ENCODE assay signal across 3 worm cellular contexts in the genomic region with DNA sequence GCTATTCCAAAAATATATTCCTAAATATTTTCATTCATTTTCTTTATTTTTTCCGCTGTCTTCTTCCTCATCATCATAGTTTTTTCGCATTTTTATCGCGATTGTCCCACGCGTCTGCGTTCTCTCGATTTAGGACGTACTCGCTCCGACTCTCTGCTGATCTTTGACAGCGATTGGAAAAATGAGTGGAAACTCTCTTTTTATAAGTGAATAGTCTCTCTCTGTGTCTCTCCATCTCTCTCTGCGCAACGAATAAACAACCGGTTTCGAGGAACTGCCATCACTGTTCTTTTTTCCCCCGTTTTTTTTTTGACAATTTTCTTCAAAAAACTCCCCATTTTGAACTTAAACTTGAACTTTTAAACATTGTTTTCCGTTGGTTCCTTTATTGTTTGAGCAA.
TF ChIP-seq lines count a peak whose summit lies in the region.

No protein-coding gene starts in this region.

TF ChIP-seq in whole organism, L1 larva, 84 proteins besides CTCF, POLR2A, EP300 and RAD21 (continued from another document):
- TF ChIP-seq fos-1 (tag; optimal IDR thresholded peaks at IDR 0.05; lab: Kevin White, UChicago) (peak; percentile 20), sup-37 (GFP tag; optimal IDR thresholded peaks at IDR 0.05; lab: Kevin White, UChicago) (no peak), lin-39 (tag; optimal IDR thresholded peaks at IDR 0.05; lab: Kevin White, UChicago) (no peak), nhr-71 (tag; optimal IDR thresholded peaks at IDR 0.05; lab: Kevin White, UChicago) (peak; percentile 39), nhr-20 (tag; optimal IDR thresholded peaks at IDR 0.05; lab: Kevin White, UChicago) (peak; percentile 59), nhr-77 (tag; optimal IDR thresholded peaks at IDR 0.05; lab: Kevin White, UChicago) (peak; percentile 6), efl-1 (optimal IDR thresholded peaks at IDR 0.05; lab: Kevin White, UChicago) (peak in 1 of 2 experiments; percentile 28), efl-1 (GFP tag; optimal IDR thresholded peaks at IDR 0.05 in 1 of 2; lab: Kevin White, UChicago) (peak in 1 of 2 experiments; percentile 65), egl-27 (tag; optimal IDR thresholded peaks at IDR 0.05; lab: Kevin White, UChicago) (no peak), nhr-84 (tag; optimal IDR thresholded peaks at IDR 0.05; lab: Kevin White, UChicago) (no peak), pqm-1 (tag; optimal IDR thresholded peaks at IDR 0.05; lab: Kevin White, UChicago) (no peak), snpc-4 (tag; optimal IDR thresholded peaks at IDR 0.05; lab: Kevin White, UChicago) (no peak), ces-1 (GFP tag; optimal IDR thresholded peaks at IDR 0.05; lab: Kevin White, UChicago) (no peak), mep-1 (tag; optimal IDR thresholded peaks at IDR 0.05; lab: Kevin White, UChicago) (peak; percentile 30), pax-3 (tag; optimal IDR thresholded peaks at IDR 0.05; lab: Kevin White, UChicago) (no peak), jun-1 (tag; optimal IDR thresholded peaks at IDR 0.05; lab: Kevin White, UChicago) (peak; percentile 18), blmp-1 (tag; optimal IDR thresholded peaks at IDR 0.05; lab: Kevin White, UChicago) (peak; percentile 89), lsy-2 (tag; optimal IDR thresholded peaks at IDR 0.05; lab: Kevin White, UChicago) (peak in 1 of 2 experiments; percentile 47), aly-2 (tag; optimal IDR thresholded peaks at IDR 0.05; lab: Kevin White, UChicago) (no peak), nhr-12 (tag; optimal IDR thresholded peaks at IDR 0.05; lab: Kevin White, UChicago) (no peak), elt-3 (tag; optimal IDR thresholded peaks at IDR 0.05; lab: Kevin White, UChicago) (peak in 2 of 6 experiments; percentile 29 to 42), ceh-82 (tag; optimal IDR thresholded peaks at IDR 0.05; lab: Kevin White, UChicago) (no peak), lir-3 (tag; optimal IDR thresholded peaks at IDR 0.05; lab: Kevin White, UChicago; ENCODE audit: poor library complexity) (no peak), swsn-7 (tag; optimal IDR thresholded peaks at IDR 0.05; lab: Kevin White, UChicago) (peak; percentile 1), alr-1 (tag; optimal IDR thresholded peaks at IDR 0.05; lab: Kevin White, UChicago; ENCODE audit: borderline replicate concordance) (no peak), rnt-1 (tag; optimal IDR thresholded peaks at IDR 0.05; lab: Kevin White, UChicago) (peak; percentile 10)
TF ChIP-seq in whole organism, L1 larva: peak in this region for 19.

TF ChIP-seq in whole organism, L2 larva, 48 proteins besides CTCF, POLR2A, EP300 and RAD21 (continued from another document):
- TF ChIP-seq F13H6.1 (tag; optimal IDR thresholded peaks at IDR 0.05; lab: Kevin White, UChicago) (peak; percentile 47), nhr-10 (tag; optimal IDR thresholded peaks at IDR 0.05; lab: Kevin White, UChicago) (no peak), blmp-1 (tag; optimal IDR thresholded peaks at IDR 0.05; lab: Kevin White, UChicago; ENCODE audit: insufficient read depth) (peak; percentile 60), lsy-2 (tag; optimal IDR thresholded peaks at IDR 0.05; lab: Kevin White, UChicago) (peak in 1 of 2 experiments; percentile 12), ZK546.5 (tag; optimal IDR thresholded peaks at IDR 0.05; lab: Kevin White, UChicago) (no peak), nhr-21 (tag; optimal IDR thresholded peaks at IDR 0.05; lab: Kevin White, UChicago) (no peak), nhr-25 (tag; optimal IDR thresholded peaks at IDR 0.05; lab: Kevin White, UChicago) (peak; percentile 82), nhr-129 (tag; optimal IDR thresholded peaks at IDR 0.05; lab: Kevin White, UChicago) (peak; percentile 9), fos-1 (tag; optimal IDR thresholded peaks at IDR 0.05; lab: Kevin White, UChicago) (peak; percentile 24), crh-2 (tag; optimal IDR thresholded peaks at IDR 0.05; lab: Kevin White, UChicago) (peak; percentile 12), gmeb-1 (tag; optimal IDR thresholded peaks at IDR 0.05; lab: Kevin White, UChicago) (peak; percentile 17), snpc-4 (tag; optimal IDR thresholded peaks at IDR 0.05; lab: Kevin White, UChicago) (no peak), ceh-16 (tag; optimal IDR thresholded peaks at IDR 0.05; lab: Kevin White, UChicago) (no peak)

TF ChIP-seq in whole organism, L4 larva, 104 proteins besides CTCF, POLR2A, EP300 and RAD21 (continued from another document):
- TF ChIP-seq hmg-1.1 (GFP tag; IDR thresholded peaks at IDR 0.05; lab: Robert Waterston, UW) (peak; percentile 41; the same call in 1 of the 2 replicates), mes-2 (tag; optimal IDR thresholded peaks at IDR 0.05; lab: Kevin White, UChicago; ENCODE audit: poor library complexity, severe bottlenecking) (no peak), set-16 (GFP tag; IDR thresholded peaks at IDR 0.05; lab: Robert Waterston, UW) (no peak), F10B5.3 (tag; optimal IDR thresholded peaks at IDR 0.05; lab: Kevin White, UChicago) (no peak), daf-12 (tag; optimal IDR thresholded peaks at IDR 0.05; lab: Kevin White, UChicago) (no peak), ZK546.5 (tag; optimal IDR thresholded peaks at IDR 0.05; lab: Kevin White, UChicago) (no peak), nhr-6 (tag; optimal IDR thresholded peaks at IDR 0.05; lab: Kevin White, UChicago) (no peak), lin-29 (GFP tag; IDR thresholded peaks at IDR 0.05; lab: Robert Waterston, UW) (no peak), dpl-1 (GFP tag; optimal IDR thresholded peaks at IDR 0.05; lab: Kevin White, UChicago) (no peak), lsy-2 (tag; optimal IDR thresholded peaks at IDR 0.05; lab: Kevin White, UChicago) (peak in 1 of 2 experiments; percentile 41), madf-5 (GFP tag; IDR thresholded peaks at IDR 0.05; lab: Robert Waterston, UW) (no peak), ceh-20 (GFP tag; IDR thresholded peaks at IDR 0.05; lab: Robert Waterston, UW) (no peak), aha-1 (tag; lab: Kevin White, UChicago) (no peak), dmd-9 (GFP tag; IDR thresholded peaks at IDR 0.05; lab: Robert Waterston, UW) (no peak), Y48G9A.11 (GFP tag; IDR thresholded peaks at IDR 0.05; lab: Robert Waterston, UW) (no peak), skn-1 (tag; optimal IDR thresholded peaks at IDR 0.05; lab: Kevin White, UChicago) (no peak), dmd-8 (GFP tag; IDR thresholded peaks at IDR 0.05; lab: Robert Waterston, UW) (no peak), F37D6.2 (tag; optimal IDR thresholded peaks at IDR 0.05; lab: Kevin White, UChicago) (no peak), mxl-3 (GFP tag; optimal IDR thresholded peaks at IDR 0.05; lab: Kevin White, UChicago) (no peak), nhr-111 (GFP tag; optimal IDR thresholded peaks at IDR 0.05; lab: Kevin White, UChicago) (no peak), spr-1 (tag; optimal IDR thresholded peaks at IDR 0.05; lab: Kevin White, UChicago) (no peak), ces-1 (GFP tag; optimal IDR thresholded peaks at IDR 0.05; lab: Kevin White, UChicago) (no peak), arid-1 (GFP tag; conservative IDR thresholded peaks at IDR 0.05; lab: Robert Waterston, UW) (no peak), nhr-28 (tag; optimal IDR thresholded peaks at IDR 0.05; lab: Kevin White, UChicago) (peak; percentile 64), lin-13 (GFP tag; optimal IDR thresholded peaks at IDR 0.05; lab: Kevin White, UChicago) (no peak), mxl-2 (GFP tag; conservative IDR thresholded peaks at IDR 0.05; lab: Robert Waterston, UW) (no peak), lin-39 (tag; optimal IDR thresholded peaks at IDR 0.05; lab: Kevin White, UChicago) (no peak), ceh-62 (tag; optimal IDR thresholded peaks at IDR 0.05; lab: Kevin White, UChicago) (no peak), lim-7 (GFP tag; IDR thresholded peaks at IDR 0.05; lab: Robert Waterston, UW) (no peak), F26F4.8 (GFP tag; conservative IDR thresholded peaks at IDR 0.05; lab: Robert Waterston, UW) (no peak), mep-1 (tag; optimal IDR thresholded peaks at IDR 0.05; lab: Kevin White, UChicago) (peak; percentile 28), egl-43 (GFP tag; IDR thresholded peaks at IDR 0.05; lab: Robert Waterston, UW) (no peak), vab-7 (GFP tag; IDR thresholded peaks at IDR 0.05; lab: Robert Waterston, UW) (no peak), dve-1 (tag; optimal IDR thresholded peaks at IDR 0.05; lab: Kevin White, UChicago; ENCODE audit: insufficient read depth) (peak; percentile 48), gei-8 (GFP tag; optimal IDR thresholded peaks at IDR 0.05; lab: Kevin White, UChicago) (no peak), ceh-82 (tag; optimal IDR thresholded peaks at IDR 0.05; lab: Kevin White, UChicago) (no peak), nhr-10 (tag; optimal IDR thresholded peaks at IDR 0.05; lab: Kevin White, UChicago) (no peak), zip-11 (GFP tag; IDR thresholded peaks at IDR 0.05; lab: Robert Waterston, UW) (no peak), nhr-76 (tag; optimal IDR thresholded peaks at IDR 0.05; lab: Kevin White, UChicago) (no peak), unc-130 (GFP tag; optimal IDR thresholded peaks at IDR 0.05; lab: Kevin White, UChicago) (no peak), R02D3.7 (tag; optimal IDR thresholded peaks at IDR 0.05; lab: Kevin White, UChicago) (no peak), fos-1 (tag; optimal IDR thresholded peaks at IDR 0.05; lab: Kevin White, UChicago) (no peak), egl-27 (tag; optimal IDR thresholded peaks at IDR 0.05; lab: Kevin White, UChicago) (no peak), pqm-1 (tag; optimal IDR thresholded peaks at IDR 0.05; lab: Kevin White, UChicago) (no peak), ztf-11 (tag; optimal IDR thresholded peaks at IDR 0.05; lab: Kevin White, UChicago) (no peak), F44E2.7 (GFP tag; IDR thresholded peaks at IDR 0.05; lab: Robert Waterston, UW) (no peak), T20F7.1 (GFP tag; optimal IDR thresholded peaks at IDR 0.05; lab: Kevin White, UChicago) (no peak), nhr-102 (tag; optimal IDR thresholded peaks at IDR 0.05; lab: Kevin White, UChicago) (no peak), zip-2 (tag; optimal IDR thresholded peaks at IDR 0.05; lab: Kevin White, UChicago) (no peak), fkh-10 (GFP tag; optimal IDR thresholded peaks at IDR 0.05; lab: Kevin White, UChicago) (no peak), lin-15B (tag; optimal IDR thresholded peaks at IDR 0.05; lab: Kevin White, UChicago) (no peak), attf-4 (tag; optimal IDR thresholded peaks at IDR 0.05; lab: Kevin White, UChicago) (no peak), ceh-28 (tag; optimal IDR thresholded peaks at IDR 0.05; lab: Kevin White, UChicago) (no peak), cey-2 (tag; optimal IDR thresholded peaks at IDR 0.05; lab: Kevin White, UChicago; ENCODE audit: borderline replicate concordance, insufficient read depth) (no peak), snpc-1.2 (GFP tag; IDR thresholded peaks at IDR 0.05; lab: Robert Waterston, UW) (no peak), nhr-41 (GFP tag; IDR thresholded peaks at IDR 0.05; lab: Robert Waterston, UW) (no peak), nhr-25 (tag; optimal IDR thresholded peaks at IDR 0.05; lab: Kevin White, UChicago; ENCODE audit: borderline replicate concordance, insufficient read depth) (peak; percentile 34), T26A8.4 (GFP tag; IDR thresholded peaks at IDR 0.05; lab: Robert Waterston, UW) (no peak), php-3 (GFP tag; IDR thresholded peaks at IDR 0.05; lab: Robert Waterston, UW) (no peak), jun-1 (tag; optimal IDR thresholded peaks at IDR 0.05; lab: Kevin White, UChicago) (no peak), duxl-1 (tag; optimal IDR thresholded peaks at IDR 0.05; lab: Kevin White, UChicago; ENCODE audit: poor library complexity) (no peak), nhr-48 (tag; optimal IDR thresholded peaks at IDR 0.05; lab: Kevin White, UChicago) (peak; percentile 60), ceh-44 (GFP tag; IDR thresholded peaks at IDR 0.05; lab: Robert Waterston, UW) (no peak), sdz-12 (GFP tag; optimal IDR thresholded peaks at IDR 0.05; lab: Kevin White, UChicago) (no peak), zfp-3 (GFP tag; conservative IDR thresholded peaks at IDR 0.05; lab: Robert Waterston, UW) (no peak), unc-39 (tag; optimal IDR thresholded peaks at IDR 0.05; lab: Kevin White, UChicago) (no peak), rbr-2 (tag; optimal IDR thresholded peaks at IDR 0.05; lab: Kevin White, UChicago) (no peak), nhr-237 (tag; optimal IDR thresholded peaks at IDR 0.05; lab: Kevin White, UChicago) (no peak), hif-1 (tag; optimal IDR thresholded peaks at IDR 0.05; lab: Kevin White, UChicago) (no peak), hlh-11 (tag; optimal IDR thresholded peaks at IDR 0.05; lab: Kevin White, UChicago) (peak; percentile 62), ZK337.2 (GFP tag; IDR thresholded peaks at IDR 0.05; lab: Robert Waterston, UW) (no peak), unc-62 (GFP tag; optimal IDR thresholded peaks at IDR 0.05 in 1 of 2; lab: Kevin White, UChicago) (no peak), unc-62 (tag; optimal IDR thresholded peaks at IDR 0.05; lab: Kevin White, UChicago) (no peak), hlh-30 (tag; optimal IDR thresholded peaks at IDR 0.05; lab: Kevin White, UChicago; ENCODE audit: insufficient read depth) (peak; percentile 8), mdl-1 (tag; optimal IDR thresholded peaks at IDR 0.05; lab: Kevin White, UChicago) (peak in 1 of 2 experiments; percentile 20), mdt-29 (GFP tag; IDR thresholded peaks at IDR 0.05; lab: Robert Waterston, UW) (no peak), Y105C5A.15 (GFP tag; IDR thresholded peaks at IDR 0.05; lab: Robert Waterston, UW) (no peak), ceh-32 (tag; optimal IDR thresholded peaks at IDR 0.05; lab: Kevin White, UChicago; ENCODE audit: poor library complexity) (no peak), lin-38 (GFP tag; IDR thresholded peaks at IDR 0.05; lab: Robert Waterston, UW) (no peak), Y5F2A.4 (GFP tag; optimal IDR thresholded peaks at IDR 0.05; lab: Kevin White, UChicago) (no peak), pha-4 (GFP tag; IDR thresholded peaks at IDR 0.05; lab: Robert Waterston, UW) (no peak), pha-4 (tag; optimal IDR thresholded peaks at IDR 0.05; lab: Kevin White, UChicago) (no peak), zfp-2 (tag; optimal IDR thresholded peaks at IDR 0.05; lab: Kevin White, UChicago) (no peak), Y75B8A.6 (GFP tag; IDR thresholded peaks at IDR 0.05; lab: Robert Waterston, UW) (no peak)
